Fruit fly (Drosophila melanogaster): ENCODE results near the gene JhI-21.

Gene JhI-21

dm6 chr2L:12045941-12046855 lies 9.6 kb downstream of the JhI-21 start, which contains the start of gene CG6770 (continued):
- TF ChIP-seq CG14667 (GFP tag; IDR thresholded peaks at IDR 0.05), result peak; percentile 60; the same call in 1 of the 2 replicates
- TF ChIP-seq CG11696 (GFP tag; IDR thresholded peaks at IDR 0.05), result peak; percentile 71
- TF ChIP-seq Mrtf (GFP tag; IDR thresholded peaks at IDR 0.05), result peak; percentile 79
- TF ChIP-seq grn (GFP tag; optimal IDR thresholded peaks at IDR 0.05), result no peak
- peak; percentile 80 for TF ChIP-seq lmd (GFP tag; IDR thresholded peaks at IDR 0.05)
- peak; percentile 54; the same call in 1 of the 2 replicates for TF ChIP-seq tna (GFP tag; IDR thresholded peaks at IDR 0.05; ENCODE audit: partially characterized antibody)
- TF ChIP-seq yki (optimal IDR thresholded peaks at IDR 0.05), result no peak
- TF ChIP-seq HHEX (GFP tag; optimal IDR thresholded peaks at IDR 0.05), result peak; percentile 81
- peak; percentile 77 for TF ChIP-seq CG30403 (GFP tag; optimal IDR thresholded peaks at IDR 0.05)
- peak; percentile 77 for TF ChIP-seq CG12769 (tag; optimal IDR thresholded peaks at IDR 0.05)
- TF ChIP-seq B-H2 (GFP tag; optimal IDR thresholded peaks at IDR 0.05), result peak; percentile 91
- peak; percentile 70 for TF ChIP-seq CG2889 (GFP tag; IDR thresholded peaks at IDR 0.05)
- peak; percentile 12 for TF ChIP-seq CG15696 (tag; optimal IDR thresholded peaks at IDR 0.05)
- TF ChIP-seq fru (optimal IDR thresholded peaks at IDR 0.05), result no peak
- no peak for TF ChIP-seq CG2199 (GFP tag; IDR thresholded peaks at IDR 0.05)
- TF ChIP-seq E2f1 (GFP tag; IDR thresholded peaks at IDR 0.05), result peak; percentile 84
- TF ChIP-seq CG31388 (GFP tag; optimal IDR thresholded peaks at IDR 0.05), result peak; percentile 14
- TF ChIP-seq Sry-δ (GFP tag; optimal IDR thresholded peaks at IDR 0.05), result no peak
- peak; percentile 59 for TF ChIP-seq CG16779 (GFP tag; IDR thresholded peaks at IDR 0.05)
- TF ChIP-seq ase (GFP tag; IDR thresholded peaks at IDR 0.05), result peak; percentile 67; the same call in 2 of the 3 replicates
- TF ChIP-seq CG7357 (GFP tag; IDR thresholded peaks at IDR 0.05), result peak; percentile 42; the same call in 1 of the 3 replicates
- 0 out of 3 replicates have a peak, but pooled peaks have one; percentile 19 for TF ChIP-seq mld (GFP tag; IDR thresholded peaks at IDR 0.05; ENCODE audit: partially characterized antibody)
- peak; percentile 81 for TF ChIP-seq ttk (GFP tag; IDR thresholded peaks at IDR 0.05)
- no peak for TF ChIP-seq CG3065 (GFP tag; optimal IDR thresholded peaks at IDR 0.05)
- no peak for TF ChIP-seq CkIIα-i1 (GFP tag; IDR thresholded peaks at IDR 0.05)
- TF ChIP-seq GATAe (GFP tag; conservative IDR thresholded peaks at IDR 0.05), result no peak
- peak; percentile 84 for TF ChIP-seq Ptx1 (GFP tag; IDR thresholded peaks at IDR 0.05)
- TF ChIP-seq CG10959 (GFP tag; IDR thresholded peaks at IDR 0.05), result no peak
- peak; percentile 25 for TF ChIP-seq CG3995 (GFP tag; optimal IDR thresholded peaks at IDR 0.05)
- TF ChIP-seq CG2120 (GFP tag; optimal IDR thresholded peaks at IDR 0.05), result peak; percentile 84
- peak; percentile 64 for TF ChIP-seq CG15601 (tag; optimal IDR thresholded peaks at IDR 0.05)
- TF ChIP-seq CG2678 (tag; optimal IDR thresholded peaks at IDR 0.05), result peak; percentile 92
- no peak for TF ChIP-seq Rx (GFP tag; IDR thresholded peaks at IDR 0.05)
- peak; percentile 64 for TF ChIP-seq tio (GFP tag; optimal IDR thresholded peaks at IDR 0.05)
- peak; percentile 92 for TF ChIP-seq CG18599 (GFP tag; optimal IDR thresholded peaks at IDR 0.05)
- TF ChIP-seq nerfin-1 (tag; optimal IDR thresholded peaks at IDR 0.05), result peak; percentile 36
- no peak for TF ChIP-seq Abd-B (GFP tag; optimal IDR thresholded peaks at IDR 0.05)
- peak; percentile 21 for TF ChIP-seq CG9876 (GFP tag; optimal IDR thresholded peaks at IDR 0.05)
- TF ChIP-seq Camta (GFP tag; optimal IDR thresholded peaks at IDR 0.05), result peak; percentile 0
- no peak for TF ChIP-seq CG17612 (GFP tag; IDR thresholded peaks at IDR 0.05)
- no peak for TF ChIP-seq CG10565 (GFP tag; optimal IDR thresholded peaks at IDR 0.05)

- TF ChIP-seq crol (GFP tag; IDR thresholded peaks at IDR 0.05) (0 out of 2 replicates have a peak, but pooled peaks have one; percentile 39), Bgb (GFP tag; IDR thresholded peaks at IDR 0.05; ENCODE audit: partially characterized antibody) (no peak), CG4360 (GFP tag; IDR thresholded peaks at IDR 0.05) (peak; percentile 65)
These were observed 10.3 kb downstream of the JhI-21 start for dm6 chr2L:12045578-12045940.
